Fruit fly (Drosophila melanogaster) whole organism, adult: ENCODE measurements around the gene mbt.

ENCODE experiments used
- CG12768 ChIP-seq: fragments of 200-800 bp; sonication (Bioruptor generic); optimal IDR thresholded peaks from 2 replicates; lab custom pipeline; 2017; ENCODE audit warnings: missing biosample characterization, missing genetic modification characterization, mild to moderate bottlenecking, moderate library complexity, missing genetic modification reagents
- CG1620 ChIP-seq: fragments of 200-800 bp; sonication (Bioruptor generic); optimal IDR thresholded peaks from 2 replicates; lab custom pipeline; 2016; ENCODE audit warnings: missing biosample characterization, missing genetic modification characterization
- CG5204 ChIP-seq: fragments of 200-800 bp; sonication (Bioruptor generic); optimal IDR thresholded peaks from 2 replicates; lab custom pipeline; 2016; ENCODE audit warnings: missing biosample characterization, missing genetic modification characterization
- CG7045 ChIP-seq: fragments of 200-800 bp; sonication (Bioruptor generic); optimal IDR thresholded peaks from 2 replicates; lab custom pipeline; 2017; ENCODE audit warnings: missing biosample characterization, mild to moderate bottlenecking, missing genetic modification characterization
- CG7101 ChIP-seq: fragments of 200-800 bp; sonication (Bioruptor generic); optimal IDR thresholded peaks from 2 replicates; lab custom pipeline; 2018; ENCODE audit warnings: missing biosample characterization, mild to moderate bottlenecking, missing genetic modification characterization, moderate library complexity
- Clk ChIP-seq: fragments of 200-800 bp; sonication (Bioruptor generic); optimal IDR thresholded peaks from 2 replicates; lab custom pipeline; 2017; ENCODE audit warnings: missing biosample characterization, missing genetic modification characterization
- Hr96 ChIP-seq: fragments of 200-800 bp; sonication (Bioruptor generic); optimal IDR thresholded peaks from 2 replicates; lab custom pipeline; 2016; ENCODE audit warnings: missing biosample characterization, missing genetic modification characterization
- Mnt ChIP-seq: fragments of 200-800 bp; sonication (Bioruptor generic); optimal IDR thresholded peaks from 2 replicates; lab custom pipeline; 2016; ENCODE audit warnings: missing biosample characterization, mild to moderate bottlenecking, missing genetic modification characterization
- cic ChIP-seq: fragments of 200-800 bp; sonication (Bioruptor generic); optimal IDR thresholded peaks from 2 replicates; lab custom pipeline; 2017; ENCODE audit warnings: missing biosample characterization, mild to moderate bottlenecking, missing genetic modification characterization, moderate library complexity
- cnc ChIP-seq, 2 experiments: fragments of >200 bp; optimal IDR thresholded peaks; 2 replicates each; lab custom pipeline; 2017
- kay ChIP-seq: fragments of 200-800 bp; sonication (Bioruptor generic); peaks from one replicate; lab custom pipeline; 2016; ENCODE audit warnings: missing biosample characterization, missing genetic modification characterization, borderline replicate concordance
- ovo ChIP-seq: fragments of 200-800 bp; sonication (Bioruptor generic); optimal IDR thresholded peaks from 2 replicates; lab custom pipeline; 2016; ENCODE audit warnings: missing biosample characterization, missing genetic modification characterization

DNA sequence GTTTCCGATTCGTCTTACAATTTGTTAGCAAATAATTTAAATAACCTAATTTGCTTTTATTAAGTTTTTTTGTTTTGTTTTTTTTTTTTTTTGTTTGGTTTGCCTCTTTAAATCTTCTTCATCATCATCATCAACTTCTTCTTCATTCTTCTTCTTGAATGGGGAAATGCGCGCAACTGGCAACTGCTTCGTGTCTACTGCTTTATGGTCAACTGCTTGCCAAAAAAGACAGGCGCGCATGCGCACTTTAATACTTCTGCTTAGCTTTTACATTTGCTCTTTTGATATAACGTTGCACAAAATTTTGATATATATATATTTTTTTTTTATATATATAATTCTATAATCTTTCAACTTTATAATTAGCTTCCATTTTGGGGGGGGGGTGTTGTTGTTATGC, 45.1 kb upstream of the mbt start:
- peak; percentile 39 for TF ChIP-seq kay (GFP tag; lab: Kevin White, UChicago)
- TF ChIP-seq CG7045 (GFP tag; lab: Kevin White, UChicago) = no peak
- TF ChIP-seq CG5204 (GFP tag; lab: Kevin White, UChicago) = no peak
- no peak for TF ChIP-seq Clk (GFP tag; lab: Kevin White, UChicago)
- no peak for TF ChIP-seq Mnt (GFP tag; lab: Kevin White, UChicago)
- no peak for TF ChIP-seq cnc (optimal IDR thresholded peaks at IDR 0.05; lab: Kevin White, UChicago)
- no peak for TF ChIP-seq ovo (GFP tag; lab: Kevin White, UChicago)
- TF ChIP-seq Hr96 (GFP tag; lab: Kevin White, UChicago) = no peak
- TF ChIP-seq cic (GFP tag; lab: Kevin White, UChicago) = no peak
- TF ChIP-seq CG1620 = no peak
- no peak for TF ChIP-seq CG7101 (tag; lab: Kevin White, UChicago)
- TF ChIP-seq CG12768 (GFP tag; lab: Kevin White, UChicago) = no peak
